Fruit fly (Drosophila melanogaster): ENCODE results near the gene CG31867.
A peak's percentile ranks its signal among the peaks of the same experiment; 100 is the strongest.

The CG31867 gene

DNA sequence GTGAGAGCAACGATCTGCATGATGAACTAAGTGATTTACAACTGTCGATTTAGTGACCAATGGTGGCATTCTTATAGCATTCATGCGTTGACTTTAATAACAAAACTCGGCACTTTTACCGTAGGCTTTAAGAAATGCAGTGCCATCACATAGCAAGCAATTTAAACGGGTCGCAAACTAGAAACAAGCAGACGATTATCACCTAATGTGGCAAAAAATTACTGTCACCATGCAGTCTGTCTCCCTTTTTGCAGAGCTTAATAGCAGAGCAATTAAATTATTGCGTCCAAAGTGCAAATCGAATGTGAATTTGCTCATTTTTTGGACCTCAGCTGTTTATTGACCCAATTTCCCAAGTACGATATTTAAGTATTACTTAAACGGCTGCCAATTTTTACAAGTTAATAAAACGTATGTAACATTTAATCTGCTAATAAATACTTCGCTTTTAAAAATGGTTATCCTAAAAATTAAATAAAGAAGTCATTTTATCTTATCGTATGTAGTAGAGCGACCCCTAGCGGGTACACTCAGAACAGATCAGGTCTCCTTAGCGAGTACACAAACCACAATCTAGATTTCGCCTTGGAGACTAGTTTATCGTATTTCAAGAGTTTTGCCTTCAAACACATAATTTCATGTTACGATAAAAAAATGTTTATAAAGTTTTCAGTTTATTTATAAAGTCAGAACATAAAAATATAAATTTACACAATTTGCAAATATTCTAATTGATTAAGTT, 26.6 kb upstream of the CG31867 start, which contains the start of gene Vm32E:
Gene Vm32E (minus strand): TSS at position 51 of the 742 bp plus-strand sequence.
- TF ChIP-seq foxo (GFP tag; optimal IDR thresholded peaks at IDR 0.05): no peak
- TF ChIP-seq Jra (GFP tag; optimal IDR thresholded peaks at IDR 0.05): no peak
- TF ChIP-seq Myc (optimal IDR thresholded peaks at IDR 0.05): peak; percentile 65

DNA sequence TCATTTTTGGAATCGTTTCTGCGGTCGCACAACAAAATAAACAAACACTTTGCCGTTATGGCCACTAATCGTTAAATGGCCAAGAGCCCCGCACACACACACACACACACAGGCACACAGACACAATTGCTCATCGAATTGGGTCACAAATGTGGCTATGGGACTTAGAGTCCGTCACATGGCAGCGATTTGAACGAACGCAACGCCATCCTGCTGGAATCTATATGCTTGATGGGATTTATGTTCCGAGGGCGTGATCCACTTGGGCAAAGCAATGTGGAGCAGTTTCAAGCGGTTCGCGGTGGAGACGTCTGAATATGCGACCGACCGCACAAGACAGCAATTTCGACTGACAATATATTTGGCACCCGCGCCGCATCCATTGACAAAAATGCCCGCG, 25.3 kb upstream of the CG31867 start:
- no peak for TF ChIP-seq Hr83 (GFP tag; optimal IDR thresholded peaks at IDR 0.05; ENCODE audit: poor library complexity, severe bottlenecking)
- TF ChIP-seq rgr (GFP tag; optimal IDR thresholded peaks at IDR 0.05): no peak
- TF ChIP-seq Jra (GFP tag; optimal IDR thresholded peaks at IDR 0.05): no peak
- TF ChIP-seq CG9705 (GFP tag; optimal IDR thresholded peaks at IDR 0.05): no peak
- TF ChIP-seq sv (GFP tag; optimal IDR thresholded peaks at IDR 0.05): no peak
- TF ChIP-seq Hnf4 (GFP tag; optimal IDR thresholded peaks at IDR 0.05): no peak
- TF ChIP-seq dsf (GFP tag; optimal IDR thresholded peaks at IDR 0.05; ENCODE audit: borderline replicate concordance): no peak
- no peak for TF ChIP-seq Myc (optimal IDR thresholded peaks at IDR 0.05)
- no peak for TF ChIP-seq Vsx2 (GFP tag; optimal IDR thresholded peaks at IDR 0.05; ENCODE audit: partially characterized antibody)
- TF ChIP-seq usp (GFP tag; optimal IDR thresholded peaks at IDR 0.05): no peak
- no peak for TF ChIP-seq N (GFP tag; optimal IDR thresholded peaks at IDR 0.05)
- TF ChIP-seq Hr78 (GFP tag; optimal IDR thresholded peaks at IDR 0.05): no peak
- TF ChIP-seq lola (GFP tag; optimal IDR thresholded peaks at IDR 0.05): no peak
- TF ChIP-seq pan (optimal IDR thresholded peaks at IDR 0.05): no peak

DNA sequence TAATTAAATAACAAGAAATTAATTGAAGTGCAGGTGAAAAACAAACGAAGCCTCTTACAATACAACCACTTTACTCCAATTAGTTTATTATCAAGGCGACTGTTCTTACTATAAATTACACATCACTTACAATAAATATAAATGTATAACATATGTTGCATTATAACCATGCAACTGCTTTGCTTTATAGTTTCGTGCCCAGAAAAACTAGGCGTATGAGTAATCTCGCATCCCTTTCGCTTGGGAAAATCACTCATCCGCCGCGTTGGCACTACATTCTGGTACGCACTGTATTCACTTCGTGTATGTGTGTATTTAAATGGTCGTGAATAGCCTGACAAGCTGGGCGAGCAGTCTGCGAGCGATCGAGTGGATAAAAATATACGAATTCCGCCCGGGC, 24.7 kb upstream of the CG31867 start:
- TF ChIP-seq ey (GFP tag; optimal IDR thresholded peaks at IDR 0.05) (no peak), HLH106 (tag; optimal IDR thresholded peaks at IDR 0.05) (no peak), dsf (GFP tag; optimal IDR thresholded peaks at IDR 0.05; ENCODE audit: borderline replicate concordance) (no peak), jim (GFP tag; optimal IDR thresholded peaks at IDR 0.05) (no peak), dmrt93B (GFP tag; optimal IDR thresholded peaks at IDR 0.05) (no peak), Jra (GFP tag; optimal IDR thresholded peaks at IDR 0.05) (no peak), Hr83 (GFP tag; optimal IDR thresholded peaks at IDR 0.05; ENCODE audit: poor library complexity, severe bottlenecking) (no peak), Mio (GFP tag; optimal IDR thresholded peaks at IDR 0.05) (no peak), br (GFP tag; optimal IDR thresholded peaks at IDR 0.05) (no peak), Dif (GFP tag; optimal IDR thresholded peaks at IDR 0.05; ENCODE audit: partially characterized antibody) (no peak), foxo (GFP tag; optimal IDR thresholded peaks at IDR 0.05) (no peak)

DNA sequence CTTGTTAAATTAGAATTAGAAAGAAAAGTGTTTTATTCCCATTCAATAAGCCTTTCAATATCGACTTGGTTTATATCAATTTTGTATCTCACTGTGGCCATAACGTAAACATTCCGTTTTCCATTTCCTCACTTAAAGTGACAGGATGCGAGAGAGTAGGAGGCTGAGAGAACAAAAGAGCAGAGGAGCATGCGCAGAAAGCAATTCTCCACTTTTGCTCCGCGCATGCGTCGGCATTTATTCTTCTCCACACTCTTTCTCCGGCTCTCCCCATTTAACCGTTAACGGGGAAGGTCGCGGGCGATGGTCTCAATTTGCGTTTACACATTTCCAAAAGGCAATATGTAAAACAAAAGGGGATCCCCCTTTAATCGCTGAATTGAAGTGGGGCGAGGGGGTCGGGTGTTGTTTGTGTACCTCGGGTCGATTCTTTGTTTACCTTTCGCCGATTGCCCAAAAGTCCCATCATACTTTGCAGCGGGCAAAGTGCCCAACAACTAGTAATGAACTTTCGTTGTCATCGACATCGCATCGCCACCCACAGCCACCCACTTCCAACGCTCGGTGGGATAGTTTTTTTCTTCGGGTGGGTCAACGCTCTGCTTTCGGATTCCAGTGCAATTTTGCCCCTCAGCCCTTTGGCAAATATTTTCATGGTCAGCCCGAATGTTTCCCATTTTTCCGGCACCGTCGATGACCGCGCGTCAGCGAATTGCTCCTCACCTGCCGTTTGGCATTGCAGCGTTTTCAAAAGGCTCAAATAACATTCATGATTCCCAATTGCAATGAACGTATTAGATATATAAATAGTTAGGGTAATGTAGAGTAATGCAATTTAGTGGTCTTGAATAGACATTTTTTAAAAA, 23.7 kb upstream of the CG31867 start:
- TF ChIP-seq Hr83 (GFP tag; optimal IDR thresholded peaks at IDR 0.05; ENCODE audit: poor library complexity, severe bottlenecking) (no peak), Hnf4 (GFP tag; optimal IDR thresholded peaks at IDR 0.05) (no peak), Myc (optimal IDR thresholded peaks at IDR 0.05) (no peak), Vsx2 (GFP tag; optimal IDR thresholded peaks at IDR 0.05; ENCODE audit: partially characterized antibody) (peak; percentile 87), Rel (GFP tag; optimal IDR thresholded peaks at IDR 0.05) (no peak), Rel (tag; optimal IDR thresholded peaks at IDR 0.05) (peak; percentile 91), psq (GFP tag; optimal IDR thresholded peaks at IDR 0.05) (no peak), Dif (GFP tag; optimal IDR thresholded peaks at IDR 0.05; ENCODE audit: partially characterized antibody) (peak; percentile 66), woc (GFP tag; optimal IDR thresholded peaks at IDR 0.05) (no peak), dl (GFP tag; optimal IDR thresholded peaks at IDR 0.05; ENCODE audit: insufficient read depth in 1 of 2, partially characterized antibody in 2 of 2) (peak in 1 of 2 experiments; percentile 7), h (GFP tag; optimal IDR thresholded peaks at IDR 0.05) (no peak), br (GFP tag; optimal IDR thresholded peaks at IDR 0.05) (no peak), OdsH (GFP tag; optimal IDR thresholded peaks at IDR 0.05) (no peak)

DNA sequence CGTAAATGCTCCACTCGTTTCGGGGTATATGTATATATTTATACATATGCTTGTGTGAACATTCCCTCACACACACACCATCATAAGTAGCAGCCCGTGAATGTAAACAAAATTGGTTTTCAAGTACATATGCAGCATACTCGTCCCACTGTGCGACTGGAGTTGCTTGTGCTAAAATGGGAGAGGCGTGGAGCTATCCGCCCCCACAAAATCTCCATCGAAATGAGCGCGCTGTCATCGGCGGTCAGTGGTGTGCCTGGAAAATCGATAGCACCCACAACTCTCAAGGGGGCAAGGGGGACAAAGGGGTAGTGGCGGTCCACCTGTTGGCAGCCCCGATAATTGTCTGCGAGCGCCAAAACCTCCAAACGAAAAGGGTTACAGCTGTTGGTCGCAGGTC, 22.8 kb upstream of the CG31867 start:
- TF ChIP-seq Abd-B (GFP tag; optimal IDR thresholded peaks at IDR 0.05): no peak
- no peak for TF ChIP-seq CG32264 (GFP tag; optimal IDR thresholded peaks at IDR 0.05)
- no peak for TF ChIP-seq fru (GFP tag; optimal IDR thresholded peaks at IDR 0.05)
- no peak for TF ChIP-seq OdsH (GFP tag; optimal IDR thresholded peaks at IDR 0.05)
- TF ChIP-seq Myc (optimal IDR thresholded peaks at IDR 0.05): no peak
- no peak for TF ChIP-seq h (GFP tag; optimal IDR thresholded peaks at IDR 0.05)
- no peak for TF ChIP-seq sv (GFP tag; optimal IDR thresholded peaks at IDR 0.05)
- no peak for TF ChIP-seq Hr78 (GFP tag; optimal IDR thresholded peaks at IDR 0.05)
- no peak for TF ChIP-seq Vsx2 (GFP tag; optimal IDR thresholded peaks at IDR 0.05; ENCODE audit: partially characterized antibody)
- TF ChIP-seq usp (GFP tag; optimal IDR thresholded peaks at IDR 0.05): no peak
